Worm (Caenorhabditis elegans) whole organism, L4 larva: Measurements from ENCODE around the gene T26H8.4.

Experiments
- F26F4.8 ChIP-seq: fragments of 200-800 bp; sonication (Bioruptor generic); conservative IDR thresholded peaks from 2 replicates; pipeline ENCODE4 v1.3.6; 2022; ENCODE audit warnings: missing genetic modification characterization, missing compliant biosample characterization
- F37D6.2 ChIP-seq: sonication (generic microtip); optimal IDR thresholded peaks from 2 replicates; lab custom pipeline; 2016; ENCODE audit warnings: mild to moderate bottlenecking, missing genetic modification characterization, missing compliant biosample characterization
- R02D3.7 ChIP-seq: fragments of 150-350 bp; sonication (generic microtip); optimal IDR thresholded peaks from 3 replicates; lab custom pipeline; 2014; ENCODE audit warnings: missing biosample characterization, missing genetic modification characterization
- T26A8.4 ChIP-seq: fragments of 200-800 bp; sonication (Bioruptor generic); IDR thresholded peaks from 2 replicates; pipeline ENCODE4 v1.3.6; 2022; ENCODE audit warnings: missing genetic modification characterization, missing compliant biosample characterization
- Y75B8A.6 ChIP-seq: fragments of 200-800 bp; sonication (Bioruptor generic); IDR thresholded peaks from 2 replicates; pipeline ENCODE4 v1.3.6; 2022; ENCODE audit warnings: missing genetic modification reagents, missing genetic modification characterization, missing compliant biosample characterization
- ZK337.2 ChIP-seq: fragments of 200-800 bp; sonication (Bioruptor generic); IDR thresholded peaks from 2 replicates; pipeline ENCODE4 v1.3.6; 2022; ENCODE audit warnings: missing genetic modification reagents, missing genetic modification characterization, missing compliant biosample characterization
- aha-1 ChIP-seq: fragments of 150-350 bp; peaks from one replicate; lab custom pipeline; 2014; ENCODE audit warnings: missing biosample characterization, missing genetic modification characterization
- ceh-20 ChIP-seq: fragments of 200-800 bp; sonication (Bioruptor generic); IDR thresholded peaks from 2 replicates; pipeline ENCODE4 v1.3.6; 2022; ENCODE audit warnings: missing genetic modification reagents, missing genetic modification characterization, missing compliant biosample characterization
- ces-1 ChIP-seq: fragments of 150-350 bp; sonication (generic microtip); optimal IDR thresholded peaks from 4 replicates; lab custom pipeline; 2014; ENCODE audit warnings: missing biosample characterization, missing genetic modification reagents, missing genetic modification characterization
- daf-12 ChIP-seq: fragments of 150-350 bp; optimal IDR thresholded peaks from 2 replicates; lab custom pipeline; 2014; ENCODE audit warnings: missing biosample characterization, missing genetic modification reagents, missing genetic modification characterization
- daf-16 ChIP-seq, 3 experiments: sonication (generic microtip); optimal IDR thresholded peaks; 2 replicates each; lab custom pipeline; 2016 to 2017; ENCODE audit warnings: missing genetic modification characterization in 3 of 3, missing genetic modification reagents in 3 of 3, mild to moderate bottlenecking in 2 of 3, missing compliant biosample characterization in 2 of 3, missing biosample characterization in 1 of 3, moderate library complexity in 1 of 3
- daf-8 ChIP-seq: fragments of 200-800 bp; sonication (Bioruptor generic); IDR thresholded peaks from 2 replicates; pipeline ENCODE4 v1.3.6; 2022; ENCODE audit warnings: missing genetic modification characterization, missing compliant biosample characterization
- dmd-6 ChIP-seq: fragments of 200-800 bp; sonication (Bioruptor generic); IDR thresholded peaks from 2 replicates; pipeline ENCODE4 v1.3.6; 2022; ENCODE audit warnings: missing genetic modification reagents, missing genetic modification characterization, missing compliant biosample characterization
- dmd-8 ChIP-seq: fragments of 200-800 bp; sonication (Bioruptor generic); IDR thresholded peaks from 2 replicates; pipeline ENCODE4 v1.3.6; 2022; ENCODE audit warnings: missing genetic modification characterization, missing compliant biosample characterization
- dpl-1 ChIP-seq: fragments of 150-350 bp; optimal IDR thresholded peaks from 2 replicates; lab custom pipeline; 2014; ENCODE audit warnings: missing biosample characterization, missing genetic modification reagents, missing genetic modification characterization
- dve-1 ChIP-seq: sonication (generic microtip); optimal IDR thresholded peaks from 2 replicates; lab custom pipeline; 2017; ENCODE audit warnings: antibody characterized with exemption, mild to moderate bottlenecking, missing genetic modification characterization, missing compliant biosample characterization; ENCODE audit not compliant: insufficient read depth
- gei-8 ChIP-seq: fragments of 200-800 bp; sonication (Bioruptor generic); optimal IDR thresholded peaks from 2 replicates; lab custom pipeline; 2018; ENCODE audit warnings: mild to moderate bottlenecking, missing genetic modification characterization, missing compliant biosample characterization
- hlh-30 ChIP-seq: sonication (generic microtip); optimal IDR thresholded peaks from 2 replicates; lab custom pipeline; 2017; ENCODE audit warnings: antibody characterized with exemption, mild to moderate bottlenecking, missing genetic modification characterization, missing compliant biosample characterization; ENCODE audit not compliant: insufficient read depth
- hmg-1.1 ChIP-seq: fragments of 200-800 bp; sonication (Bioruptor generic); IDR thresholded peaks from 2 replicates; pipeline ENCODE4 v1.3.6; 2022; ENCODE audit warnings: missing genetic modification reagents, missing genetic modification characterization, missing compliant biosample characterization
- lin-13 ChIP-seq: fragments of 150-350 bp; optimal IDR thresholded peaks from 2 replicates; lab custom pipeline; 2014; ENCODE audit warnings: missing biosample characterization, missing genetic modification reagents, missing genetic modification characterization
- lin-29 ChIP-seq: fragments of 200-800 bp; sonication (Bioruptor generic); IDR thresholded peaks from 2 replicates; pipeline ENCODE4 v1.3.6; 2022; ENCODE audit warnings: missing genetic modification reagents, missing genetic modification characterization, missing compliant biosample characterization
- lin-39 ChIP-seq: fragments of 150-350 bp; optimal IDR thresholded peaks from 2 replicates; lab custom pipeline; 2014; ENCODE audit warnings: missing biosample characterization, missing genetic modification reagents, missing genetic modification characterization
- lsy-2 ChIP-seq, 2 experiments: fragments of 150-350 bp in 1 of 2; sonication (generic microtip) in 1 of 2; optimal IDR thresholded peaks; 2 replicates each; lab custom pipeline; 2014 to 2017; ENCODE audit warnings: missing biosample characterization in 2 of 2, missing genetic modification characterization in 2 of 2
- madf-5 ChIP-seq, 2 experiments: fragments of 200-800 bp; sonication (Bioruptor generic); IDR thresholded peaks; 2 replicates each; pipeline ENCODE4 v1.3.6; 2022; ENCODE audit warnings: missing compliant biosample characterization in 2 of 2, missing genetic modification characterization in 2 of 2
- mdl-1 ChIP-seq, 2 experiments: fragments of 150-350 bp in 1 of 2; sonication (generic microtip) in 1 of 2; optimal IDR thresholded peaks; 2 replicates each; lab custom pipeline; 2014 to 2017; ENCODE audit warnings: missing biosample characterization in 2 of 2, missing genetic modification characterization in 2 of 2
- mes-2 ChIP-seq: sonication (generic microtip); optimal IDR thresholded peaks from 2 replicates; lab custom pipeline; 2016; ENCODE audit warnings: missing genotype, mild to moderate bottlenecking, missing genetic modification characterization, missing compliant biosample characterization; ENCODE audit not compliant: poor library complexity, severe bottlenecking
- nhr-10 ChIP-seq: fragments of 150-350 bp; optimal IDR thresholded peaks from 2 replicates; lab custom pipeline; 2014; ENCODE audit warnings: missing biosample characterization, missing genetic modification characterization
- nhr-237 ChIP-seq: sonication (generic microtip); optimal IDR thresholded peaks from 2 replicates; lab custom pipeline; 2017; ENCODE audit warnings: missing biosample characterization, missing genetic modification characterization
- nhr-28 ChIP-seq: fragments of 150-350 bp; optimal IDR thresholded peaks from 2 replicates; lab custom pipeline; 2014; ENCODE audit warnings: missing biosample characterization, missing genetic modification characterization
- nhr-48 ChIP-seq: sonication (generic microtip); optimal IDR thresholded peaks from 2 replicates; lab custom pipeline; 2016; ENCODE audit warnings: mild to moderate bottlenecking, missing genetic modification characterization, missing compliant biosample characterization
- nhr-6 ChIP-seq: fragments of 150-350 bp; optimal IDR thresholded peaks from 2 replicates; lab custom pipeline; 2014; ENCODE audit warnings: missing biosample characterization, missing genetic modification characterization
- nhr-76 ChIP-seq: fragments of 150-350 bp; optimal IDR thresholded peaks from 2 replicates; lab custom pipeline; 2014; ENCODE audit warnings: missing biosample characterization, missing genetic modification characterization
- nhr-77 ChIP-seq: fragments of 150-350 bp; optimal IDR thresholded peaks from 2 replicates; lab custom pipeline; 2014; ENCODE audit warnings: missing biosample characterization, missing genetic modification characterization
- pha-4 ChIP-seq, 2 experiments: fragments of 150-350 bp in 1 of 2; fragments of 200-800 bp in 1 of 2; sonication (Bioruptor generic) in 1 of 2; IDR thresholded peaks in 1 of 2; optimal IDR thresholded peaks in 1 of 2; 2 replicates each; pipeline versions ENCODE4 v1.3.6 to Lab custom; 2014 to 2022; ENCODE audit warnings: missing genetic modification characterization in 2 of 2, missing genetic modification reagents in 2 of 2, missing biosample characterization in 1 of 2, missing compliant biosample characterization in 1 of 2
- php-3 ChIP-seq: fragments of 200-800 bp; sonication (Bioruptor generic); IDR thresholded peaks from 2 replicates; pipeline ENCODE4 v1.3.6; 2022; ENCODE audit warnings: missing genetic modification reagents, missing genetic modification characterization, missing compliant biosample characterization
- pqm-1 ChIP-seq: sonication (generic microtip); optimal IDR thresholded peaks from 2 replicates; lab custom pipeline; 2017; ENCODE audit warnings: missing biosample characterization, missing genetic modification characterization
- unc-130 ChIP-seq: sonication (generic microtip); optimal IDR thresholded peaks from 2 replicates; lab custom pipeline; 2016; ENCODE audit warnings: missing genetic modification reagents, missing genetic modification characterization, missing compliant biosample characterization
- unc-39 ChIP-seq: sonication (generic microtip); optimal IDR thresholded peaks from 2 replicates; lab custom pipeline; 2017; ENCODE audit warnings: missing biosample characterization, missing genetic modification characterization
- unc-62 ChIP-seq, 3 experiments: fragments of 150-350 bp in 1 of 3; sonication (generic microtip); optimal IDR thresholded peaks in 2 of 3; peaks in 1 of 3; 1 replicate in 1 of 3; 2 replicates in 2 of 3; lab custom pipeline; 2014 to 2017; ENCODE audit warnings: missing biosample characterization in 3 of 3, missing genetic modification characterization in 3 of 3, missing genetic modification reagents in 3 of 3, missing genotype in 1 of 3
- vab-7 ChIP-seq: fragments of 200-800 bp; sonication (Bioruptor generic); IDR thresholded peaks from 2 replicates; pipeline ENCODE4 v1.3.6; 2022; ENCODE audit warnings: missing genetic modification reagents, missing genetic modification characterization, missing compliant biosample characterization
- zip-11 ChIP-seq: fragments of 200-800 bp; sonication (Bioruptor generic); IDR thresholded peaks from 2 replicates; pipeline ENCODE4 v1.3.6; 2022; ENCODE audit warnings: missing genetic modification characterization, missing compliant biosample characterization
- ztf-11 ChIP-seq: fragments of 150-350 bp; optimal IDR thresholded peaks from 2 replicates; lab custom pipeline; 2014; ENCODE audit warnings: missing biosample characterization, missing genetic modification characterization
- ztf-7 ChIP-seq: fragments of 150-350 bp; optimal IDR thresholded peaks from 2 replicates; lab custom pipeline; 2014; ENCODE audit warnings: missing biosample characterization, missing genetic modification characterization

T26H8.4 gene

DNA sequence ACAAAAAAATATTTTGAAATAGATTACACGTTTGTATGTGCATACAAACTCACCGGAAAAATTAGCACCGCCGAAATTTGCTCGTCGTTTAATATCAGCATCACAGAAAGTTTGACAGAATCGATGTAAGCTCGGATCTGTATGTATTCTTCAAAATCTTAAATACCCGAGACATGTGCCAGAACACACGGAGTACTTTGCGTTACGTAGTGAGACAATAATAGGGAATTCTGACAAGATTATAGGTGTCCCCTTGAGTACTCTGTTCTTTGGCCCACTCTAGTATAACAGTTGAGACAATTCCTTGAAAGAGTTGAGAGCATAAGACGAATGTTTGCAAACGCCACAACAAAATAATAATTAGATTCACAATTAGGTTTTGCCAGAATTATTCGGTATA, 3.0 kb downstream of the T26H8.4 start, which contains the start of gene srx-48:
Gene srx-48, minus strand, starts transcription at position 101 of the 400 bp plus-strand sequence.
- TF ChIP-seq mes-2 (tag; lab: Kevin White, UChicago) = no peak
- no peak for TF ChIP-seq daf-12 (tag; lab: Kevin White, UChicago)
- no peak for TF ChIP-seq ces-1 (GFP tag; lab: Kevin White, UChicago)
- no peak for TF ChIP-seq nhr-28 (tag; lab: Kevin White, UChicago)
- no peak for TF ChIP-seq zip-11 (GFP tag; lab: Robert Waterston, UW)
- no peak for TF ChIP-seq aha-1 (tag; lab: Kevin White, UChicago)
- no peak for TF ChIP-seq vab-7 (GFP tag; lab: Robert Waterston, UW)
- TF ChIP-seq T26A8.4 = no peak
- TF ChIP-seq nhr-10 = no peak
- TF ChIP-seq daf-8 (GFP tag; lab: Robert Waterston, UW) = no peak
- no peak for TF ChIP-seq lsy-2 (tag; optimal IDR thresholded peaks at IDR 0.05; lab: Kevin White, UChicago)
- TF ChIP-seq nhr-76 (tag; lab: Kevin White, UChicago) = no peak
- TF ChIP-seq dpl-1 (GFP tag; lab: Kevin White, UChicago) = no peak
- no peak for TF ChIP-seq ztf-11 (tag; lab: Kevin White, UChicago)

DNA sequence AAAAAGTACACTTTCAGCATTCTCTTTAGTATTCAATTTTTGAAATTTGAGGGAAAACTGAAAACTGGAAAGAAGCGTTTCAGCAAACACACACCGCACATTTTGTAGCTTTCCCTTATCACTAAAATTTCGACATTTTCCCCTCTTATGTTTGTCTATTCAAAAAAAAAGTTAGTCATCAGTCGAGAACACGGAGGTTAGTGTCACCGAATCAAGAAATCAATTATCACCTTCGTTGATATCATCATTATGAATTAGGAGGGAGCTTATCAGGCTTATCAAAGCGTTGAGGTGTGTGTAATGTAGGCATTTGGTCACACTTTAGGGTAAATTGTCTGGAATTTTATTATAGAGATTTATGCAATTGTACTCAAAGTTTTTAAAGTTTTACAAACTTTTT, 8.0 kb downstream of the T26H8.4 start, which contains the start of gene cpr-3:
Gene cpr-3, minus strand, starts transcription at position 104 of the 400 bp plus-strand sequence.
- TF ChIP-seq unc-130 (GFP tag; lab: Kevin White, UChicago) (no peak), nhr-6 (peak; percentile 99), mdl-1 (tag; optimal IDR thresholded peaks at IDR 0.05; lab: Kevin White, UChicago) (peak in 1 of 2 experiments; percentile 30), dmd-6 (peak; percentile 95), pqm-1 (tag; lab: Kevin White, UChicago) (peak; percentile 99), dve-1 (tag; lab: Kevin White, UChicago) (peak; percentile 73), F26F4.8 (GFP tag; lab: Robert Waterston, UW) (no peak), hlh-30 (peak; percentile 49), lin-29 (GFP tag; lab: Robert Waterston, UW) (no peak), ztf-7 (tag; lab: Kevin White, UChicago) (peak; percentile 31), nhr-28 (tag; lab: Kevin White, UChicago) (peak; percentile 98), lin-13 (no peak), nhr-48 (tag; lab: Kevin White, UChicago) (peak; percentile 27), nhr-77 (tag; lab: Kevin White, UChicago) (peak; percentile 83), daf-16 (GFP tag; optimal IDR thresholded peaks at IDR 0.05; lab: Kevin White, UChicago) (no peak), daf-16 (tag; optimal IDR thresholded peaks at IDR 0.05; lab: Kevin White, UChicago) (peak; percentile 85)

DNA sequence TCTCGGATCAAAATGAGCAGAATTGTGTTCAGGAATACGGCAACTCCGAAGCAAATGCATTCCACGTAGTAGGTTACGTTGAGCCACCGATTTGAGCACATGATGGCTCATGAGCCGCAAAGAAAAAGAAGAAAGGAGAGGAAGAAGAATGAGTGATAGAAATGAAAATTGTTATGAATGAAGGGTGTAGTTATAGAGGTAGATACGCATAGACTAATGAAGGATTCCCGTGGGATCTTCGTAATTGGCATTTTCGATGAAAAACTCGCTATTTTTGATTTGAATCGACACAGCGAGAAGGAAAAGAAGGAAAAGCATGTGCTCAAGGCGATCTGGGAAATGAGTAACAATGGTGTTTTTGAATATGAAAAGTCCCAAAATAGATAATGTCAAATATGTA, 12.8 kb downstream of the T26H8.4 start, which contains the start of gene str-96:
Gene str-96, minus strand, starts transcription at position 101 of the 400 bp plus-strand sequence.
- TF ChIP-seq nhr-237 (tag; lab: Kevin White, UChicago) = no peak
- TF ChIP-seq Y75B8A.6 (GFP tag; lab: Robert Waterston, UW) = no peak
- TF ChIP-seq ZK337.2 (GFP tag; lab: Robert Waterston, UW) = no peak
- no peak for TF ChIP-seq php-3
- no peak for TF ChIP-seq F37D6.2 (tag; lab: Kevin White, UChicago)
- no peak for TF ChIP-seq vab-7 (GFP tag; lab: Robert Waterston, UW)
- no peak for TF ChIP-seq ceh-20 (GFP tag; lab: Robert Waterston, UW)
- no peak for TF ChIP-seq lin-29 (GFP tag; lab: Robert Waterston, UW)
- TF ChIP-seq lin-39 (tag; lab: Kevin White, UChicago) = no peak
- no peak for TF ChIP-seq gei-8 (GFP tag; lab: Kevin White, UChicago)
- no peak for TF ChIP-seq hmg-1.1 (GFP tag; lab: Robert Waterston, UW)
- no peak for TF ChIP-seq nhr-77 (tag; lab: Kevin White, UChicago)
- TF ChIP-seq daf-12 (tag; lab: Kevin White, UChicago) = no peak
- TF ChIP-seq madf-5 (GFP tag; IDR thresholded peaks at IDR 0.05; lab: Robert Waterston, UW) = no peak
- no peak for TF ChIP-seq unc-39
- no peak for TF ChIP-seq dmd-8
- no peak for TF ChIP-seq pha-4 (GFP tag; IDR thresholded peaks at IDR 0.05; lab: Robert Waterston, UW)
- no peak for TF ChIP-seq pha-4 (tag; optimal IDR thresholded peaks at IDR 0.05; lab: Kevin White, UChicago)
- TF ChIP-seq lsy-2 (tag; optimal IDR thresholded peaks at IDR 0.05; lab: Kevin White, UChicago) = no peak
- no peak for TF ChIP-seq unc-62 (GFP tag; optimal IDR thresholded peaks at IDR 0.05 in 1 of 2; lab: Kevin White, UChicago)
- TF ChIP-seq unc-62 (tag; optimal IDR thresholded peaks at IDR 0.05; lab: Kevin White, UChicago) = no peak
- TF ChIP-seq R02D3.7 (tag; lab: Kevin White, UChicago) = no peak
